Worm (Caenorhabditis elegans) whole organism, young adult: ENCODE data around the gene acbp-4.
A peak's percentile ranks its signal among the peaks of the same experiment; 100 is the strongest.

Experiments used
- B0019.2 ChIP-seq: fragments of 200-800 bp; sonication (Bioruptor generic); conservative IDR thresholded peaks from 2 replicates; pipeline ENCODE4 v1.3.6; 2022; ENCODE audit warnings: missing genetic modification reagents, missing genetic modification characterization, missing compliant biosample characterization
- B0035.1 ChIP-seq: sonication (generic microtip); optimal IDR thresholded peaks from 2 replicates; lab custom pipeline; 2016; ENCODE audit warnings: missing genetic modification characterization, mild to moderate bottlenecking, missing compliant biosample characterization, missing genotype, missing genetic modification reagents
- B0336.3 ChIP-seq: fragments of 200-800 bp; sonication (Bioruptor generic); IDR thresholded peaks from 2 replicates; pipeline ENCODE4 v1.3.6; 2022; ENCODE audit warnings: missing genetic modification characterization, missing compliant biosample characterization
- D2030.7 ChIP-seq: fragments of 200-800 bp; sonication (Bioruptor generic); IDR thresholded peaks from 2 replicates; pipeline ENCODE4 v1.3.6; 2022; ENCODE audit warnings: missing genetic modification reagents, missing genetic modification characterization, missing compliant biosample characterization
- F10E7.11 ChIP-seq: sonication (generic microtip); optimal IDR thresholded peaks from 2 replicates; lab custom pipeline; 2017; ENCODE audit warnings: mild to moderate bottlenecking, missing genetic modification characterization, moderate library complexity, missing compliant biosample characterization
- F39B2.1 ChIP-seq: fragments of 200-800 bp; sonication (Bioruptor generic); IDR thresholded peaks from 2 replicates; pipeline ENCODE4 v1.3.6; 2022; ENCODE audit warnings: missing genetic modification reagents, missing genetic modification characterization, missing compliant biosample characterization
- F52B5.7 ChIP-seq: sonication (generic microtip); optimal IDR thresholded peaks from 2 replicates; lab custom pipeline; 2016; ENCODE audit warnings: mild to moderate bottlenecking, missing genetic modification characterization, missing compliant biosample characterization
- Y53F4B.3 ChIP-seq: fragments of 200-800 bp; sonication (Bioruptor generic); IDR thresholded peaks from 2 replicates; pipeline ENCODE4 v1.3.6; 2022; ENCODE audit warnings: missing genetic modification reagents, missing genetic modification characterization, missing compliant biosample characterization
- Y79H2A.3 ChIP-seq: fragments of 200-800 bp; sonication (Bioruptor generic); conservative IDR thresholded peaks from 2 replicates; pipeline ENCODE4 v1.3.6; 2022; ENCODE audit warnings: missing genetic modification reagents, missing genetic modification characterization, missing compliant biosample characterization
- akir-1 ChIP-seq: fragments of 200-800 bp; sonication (Bioruptor generic); optimal IDR thresholded peaks from 2 replicates; lab custom pipeline; 2018; ENCODE audit warnings: mild to moderate bottlenecking, missing genetic modification characterization, moderate library complexity, missing compliant biosample characterization
- aptf-2 ChIP-seq: fragments of 200-800 bp; sonication (Bioruptor generic); conservative IDR thresholded peaks from 2 replicates; pipeline ENCODE4 v1.3.6; 2022; ENCODE audit warnings: missing genetic modification reagents, missing genetic modification characterization, missing compliant biosample characterization
- aptf-3 ChIP-seq: fragments of 200-800 bp; sonication (Bioruptor generic); IDR thresholded peaks from 2 replicates; pipeline ENCODE4 v1.3.6; 2022; ENCODE audit warnings: missing genetic modification characterization, missing compliant biosample characterization
- attf-3 ChIP-seq: fragments of 200-800 bp; sonication (Bioruptor generic); conservative IDR thresholded peaks from 2 replicates; pipeline ENCODE4 v1.3.6; 2022; ENCODE audit warnings: missing genetic modification reagents, missing genetic modification characterization, missing compliant biosample characterization
- bed-1 ChIP-seq: fragments of 200-800 bp; sonication (Bioruptor generic); IDR thresholded peaks from 2 replicates; pipeline ENCODE4 v1.3.6; 2022; ENCODE audit warnings: missing genetic modification reagents, missing genetic modification characterization, missing compliant biosample characterization
- bed-2 ChIP-seq: fragments of 200-800 bp; sonication (Bioruptor generic); IDR thresholded peaks from 2 replicates; pipeline ENCODE4 v1.3.6; 2022; ENCODE audit warnings: missing genetic modification reagents, missing genetic modification characterization, missing compliant biosample characterization
- ceh-58 ChIP-seq: fragments of 200-800 bp; sonication (Bioruptor generic); IDR thresholded peaks from 2 replicates; pipeline ENCODE4 v1.3.6; 2022; ENCODE audit warnings: missing genetic modification characterization, missing compliant biosample characterization
- chd-7 ChIP-seq: sonication (generic microtip); optimal IDR thresholded peaks from 2 replicates; lab custom pipeline; 2016; ENCODE audit warnings: mild to moderate bottlenecking, missing genetic modification characterization, moderate library complexity, missing compliant biosample characterization
- egrh-3 ChIP-seq: fragments of 200-800 bp; sonication (Bioruptor generic); IDR thresholded peaks from 2 replicates; pipeline ENCODE4 v1.3.6; 2022; ENCODE audit warnings: missing genetic modification reagents, missing genetic modification characterization, missing compliant biosample characterization
- gei-17 ChIP-seq: fragments of 200-800 bp; sonication (Bioruptor generic); optimal IDR thresholded peaks from 2 replicates; lab custom pipeline; 2018; ENCODE audit warnings: mild to moderate bottlenecking, missing genetic modification characterization, missing compliant biosample characterization
- him-1 ChIP-seq: sonication (generic microtip); optimal IDR thresholded peaks from 2 replicates; lab custom pipeline; 2016; ENCODE audit warnings: missing genotype, missing genetic modification reagents, missing genetic modification characterization, missing compliant biosample characterization
- hrde-1 ChIP-seq: sonication (generic microtip); optimal IDR thresholded peaks from 2 replicates; lab custom pipeline; 2016; ENCODE audit warnings: missing genetic modification characterization, mild to moderate bottlenecking, missing compliant biosample characterization, moderate library complexity, missing genotype, missing genetic modification reagents, borderline replicate concordance
- hsf-1 ChIP-seq: fragments of 200-800 bp; sonication (Bioruptor generic); IDR thresholded peaks from 2 replicates; pipeline ENCODE4 v1.3.6; 2022; ENCODE audit warnings: missing genetic modification reagents, missing genetic modification characterization, missing compliant biosample characterization
- let-526 ChIP-seq: fragments of 200-800 bp; sonication (Bioruptor generic); IDR thresholded peaks from 2 replicates; pipeline ENCODE4 v1.3.6; 2022; ENCODE audit warnings: missing genetic modification reagents, missing genetic modification characterization, missing compliant biosample characterization
- lin-54 ChIP-seq: fragments of 200-800 bp; sonication (Bioruptor generic); optimal IDR thresholded peaks from 2 replicates; lab custom pipeline; 2018; ENCODE audit warnings: mild to moderate bottlenecking, missing genetic modification characterization, missing compliant biosample characterization
- lsy-27 ChIP-seq: sonication (generic microtip); optimal IDR thresholded peaks from 2 replicates; lab custom pipeline; 2017; ENCODE audit warnings: missing genetic modification characterization, mild to moderate bottlenecking, missing compliant biosample characterization, antibody characterized with exemption, missing genotype, borderline replicate concordance; ENCODE audit not compliant: insufficient read depth
- madf-10 ChIP-seq: sonication (generic microtip); optimal IDR thresholded peaks from 2 replicates; lab custom pipeline; 2016; ENCODE audit warnings: mild to moderate bottlenecking, missing genetic modification characterization, missing compliant biosample characterization
- madf-3 ChIP-seq: fragments of 200-800 bp; sonication (Bioruptor generic); IDR thresholded peaks from 2 replicates; pipeline ENCODE4 v1.3.6; 2022; ENCODE audit warnings: missing genetic modification reagents, missing genetic modification characterization, missing compliant biosample characterization
- mes-4 ChIP-seq: sonication (generic microtip); optimal IDR thresholded peaks from 2 replicates; lab custom pipeline; 2016; ENCODE audit warnings: missing genotype, missing genetic modification characterization, missing compliant biosample characterization
- nfya-1 ChIP-seq: sonication (generic microtip); optimal IDR thresholded peaks from 2 replicates; lab custom pipeline; 2017; ENCODE audit warnings: antibody characterized with exemption, missing compliant biosample characterization, missing genetic modification characterization, borderline replicate concordance; ENCODE audit not compliant: insufficient read depth
- nhr-179 ChIP-seq: sonication (generic microtip); optimal IDR thresholded peaks from 2 replicates; lab custom pipeline; 2016; ENCODE audit warnings: mild to moderate bottlenecking, missing genetic modification characterization, missing compliant biosample characterization
- nhr-80 ChIP-seq: sonication (generic microtip); optimal IDR thresholded peaks from 2 replicates; lab custom pipeline; 2016; ENCODE audit warnings: missing genetic modification characterization, missing compliant biosample characterization
- nhr-90 ChIP-seq: sonication (generic microtip); optimal IDR thresholded peaks from 2 replicates; lab custom pipeline; 2016; ENCODE audit warnings: missing genotype, mild to moderate bottlenecking, missing genetic modification characterization, missing compliant biosample characterization
- rcor-1 ChIP-seq: fragments of 200-800 bp; sonication (Bioruptor generic); IDR thresholded peaks from 2 replicates; pipeline ENCODE4 v1.3.6; 2022; ENCODE audit warnings: missing genetic modification reagents, missing genetic modification characterization, missing compliant biosample characterization
- rec-8 ChIP-seq, 2 experiments: sonication (generic microtip); optimal IDR thresholded peaks; 2 replicates each; lab custom pipeline; 2016; ENCODE audit warnings: mild to moderate bottlenecking in 2 of 2, missing genetic modification characterization in 2 of 2, missing genetic modification reagents in 2 of 2, missing genotype in 2 of 2, missing biosample characterization in 1 of 2, missing compliant biosample characterization in 1 of 2, moderate library complexity in 1 of 2
- repo-1 ChIP-seq: sonication (generic microtip); optimal IDR thresholded peaks from 2 replicates; lab custom pipeline; 2017; ENCODE audit warnings: mild to moderate bottlenecking, missing genetic modification characterization, missing compliant biosample characterization
- snpc-1.3 ChIP-seq: sonication (generic microtip); optimal IDR thresholded peaks from 2 replicates; lab custom pipeline; 2017; ENCODE audit warnings: missing genetic modification characterization, mild to moderate bottlenecking, missing compliant biosample characterization, antibody characterized with exemption, moderate library complexity, missing genotype, missing genetic modification reagents; ENCODE audit not compliant: insufficient read depth
- snpc-4 ChIP-seq, 5 experiments: fragments of 150-350 bp in 1 of 5; sonication (generic microtip) in 4 of 5; optimal IDR thresholded peaks; 2 replicates each; lab custom pipeline; 2014 to 2018; ENCODE audit warnings: missing genetic modification characterization in 5 of 5, missing biosample characterization in 3 of 5, antibody characterized with exemption in 2 of 5, mild to moderate bottlenecking in 2 of 5, missing compliant biosample characterization in 2 of 5, missing genotype in 2 of 5, moderate library complexity in 2 of 5, missing genetic modification reagents in 1 of 5
- somi-1 ChIP-seq: fragments of 200-800 bp; sonication (Bioruptor generic); optimal IDR thresholded peaks from 2 replicates; lab custom pipeline; 2018; ENCODE audit warnings: mild to moderate bottlenecking, missing genetic modification characterization, missing compliant biosample characterization
- tbp1 ChIP-seq: fragments of 200-800 bp; sonication (Bioruptor generic); optimal IDR thresholded peaks from 2 replicates; lab custom pipeline; 2018; ENCODE audit warnings: mild to moderate bottlenecking, missing genetic modification characterization, missing compliant biosample characterization
- unc-130 ChIP-seq: sonication (generic microtip); optimal IDR thresholded peaks from 2 replicates; lab custom pipeline; 2016; ENCODE audit warnings: missing genetic modification reagents, missing genetic modification characterization, missing compliant biosample characterization
- zfh-2 ChIP-seq: fragments of 200-800 bp; sonication (Bioruptor generic); conservative IDR thresholded peaks from 2 replicates; pipeline ENCODE4 v1.3.6; 2022; ENCODE audit warnings: missing genetic modification reagents, missing genetic modification characterization, missing compliant biosample characterization
- zim-3 ChIP-seq: sonication (generic microtip); optimal IDR thresholded peaks from 2 replicates; lab custom pipeline; 2017; ENCODE audit warnings: mild to moderate bottlenecking, missing genetic modification characterization, moderate library complexity, missing compliant biosample characterization
- ztf-18 ChIP-seq: sonication (generic microtip); optimal IDR thresholded peaks from 2 replicates; lab custom pipeline; 2016; ENCODE audit warnings: missing genotype, mild to moderate bottlenecking, missing genetic modification characterization, missing compliant biosample characterization
- ztf-22 ChIP-seq: fragments of 200-800 bp; sonication (Bioruptor generic); optimal IDR thresholded peaks from 2 replicates; lab custom pipeline; 2018; ENCODE audit warnings: mild to moderate bottlenecking, missing genetic modification characterization, moderate library complexity, missing compliant biosample characterization

Gene acbp-4

ce11 chrIII:7285783-7286182, 23.1 kb downstream of the acbp-4 start, which contains the start of gene pho-5:
Gene pho-5 (minus strand): TSS chrIII:7285883.
- TF ChIP-seq snpc-1.3 (tag; lab: Kevin White, UChicago) (peak; percentile 9), rec-8 (tag; optimal IDR thresholded peaks at IDR 0.05; lab: Kevin White, UChicago) (no peak)

ce11 chrIII:7281179-7281578, 27.7 kb downstream of the acbp-4 start, which contains the start of gene B0361.3:
Gene B0361.3 (plus strand): TSS chrIII:7281462.
- TF ChIP-seq Y53F4B.3: no peak
- TF ChIP-seq lsy-27 (tag; lab: Kevin White, UChicago): no peak
- no peak for TF ChIP-seq gei-17 (GFP tag; lab: Kevin White, UChicago)
- no peak for TF ChIP-seq snpc-4 (GFP tag; optimal IDR thresholded peaks at IDR 0.05; lab: Kevin White, UChicago)
- TF ChIP-seq snpc-4 (tag; optimal IDR thresholded peaks at IDR 0.05; lab: Kevin White, UChicago): peak in 1 of 4 experiments; percentile 55
- no peak for TF ChIP-seq repo-1 (tag; lab: Kevin White, UChicago)
- no peak for TF ChIP-seq egrh-3 (GFP tag; lab: Robert Waterston, UW)
- TF ChIP-seq D2030.7 (GFP tag; lab: Robert Waterston, UW): no peak
- no peak for TF ChIP-seq tbp1 (GFP tag; lab: Kevin White, UChicago)
- TF ChIP-seq attf-3: peak; percentile 66; the same call in 1 of the 2 replicates
- TF ChIP-seq, all 124 proteins: peak for 2

ce11 chrIII:7278491-7278890, 30.4 kb downstream of the acbp-4 start:
- TF ChIP-seq madf-10 (tag; lab: Kevin White, UChicago) (peak; percentile 62), ztf-18 (peak; percentile 46), chd-7 (tag; lab: Kevin White, UChicago) (peak; percentile 71), gei-17 (GFP tag; lab: Kevin White, UChicago) (peak; percentile 83), madf-3 (GFP tag; lab: Robert Waterston, UW) (no peak), F39B2.1 (GFP tag; lab: Robert Waterston, UW) (no peak), lin-54 (GFP tag; lab: Kevin White, UChicago) (peak; percentile 76), zim-3 (peak; percentile 36), rcor-1 (peak; percentile 38; the same call in 1 of the 2 replicates), mes-4 (tag; lab: Kevin White, UChicago) (no peak), F52B5.7 (peak; percentile 38), nfya-1 (tag; lab: Kevin White, UChicago) (no peak), him-1 (tag; lab: Kevin White, UChicago) (no peak), B0035.1 (tag; lab: Kevin White, UChicago) (no peak), nhr-80 (tag; lab: Kevin White, UChicago) (peak; percentile 52), snpc-1.3 (tag; lab: Kevin White, UChicago) (peak; percentile 49), nhr-90 (tag; lab: Kevin White, UChicago) (peak; percentile 49), aptf-3 (no peak), zfh-2 (GFP tag; lab: Robert Waterston, UW) (no peak), akir-1 (GFP tag; lab: Kevin White, UChicago) (peak; percentile 37), Y79H2A.3 (GFP tag; lab: Robert Waterston, UW) (no peak), B0019.2 (GFP tag; lab: Robert Waterston, UW) (no peak), aptf-2 (GFP tag; lab: Robert Waterston, UW) (no peak), ztf-22 (GFP tag; lab: Kevin White, UChicago) (no peak), hsf-1 (no peak), B0336.3 (GFP tag; lab: Robert Waterston, UW) (peak; percentile 88), hrde-1 (no peak), bed-1 (GFP tag; lab: Robert Waterston, UW) (no peak), let-526 (GFP tag; lab: Robert Waterston, UW) (no peak), F10E7.11 (no peak), ceh-58 (no peak), nhr-179 (tag; lab: Kevin White, UChicago) (no peak), unc-130 (GFP tag; lab: Kevin White, UChicago) (no peak), somi-1 (peak; percentile 60), bed-2 (GFP tag; lab: Robert Waterston, UW) (no peak)
